Worm (Caenorhabditis elegans): ENCODE data around the gene miz-1.

DNA sequence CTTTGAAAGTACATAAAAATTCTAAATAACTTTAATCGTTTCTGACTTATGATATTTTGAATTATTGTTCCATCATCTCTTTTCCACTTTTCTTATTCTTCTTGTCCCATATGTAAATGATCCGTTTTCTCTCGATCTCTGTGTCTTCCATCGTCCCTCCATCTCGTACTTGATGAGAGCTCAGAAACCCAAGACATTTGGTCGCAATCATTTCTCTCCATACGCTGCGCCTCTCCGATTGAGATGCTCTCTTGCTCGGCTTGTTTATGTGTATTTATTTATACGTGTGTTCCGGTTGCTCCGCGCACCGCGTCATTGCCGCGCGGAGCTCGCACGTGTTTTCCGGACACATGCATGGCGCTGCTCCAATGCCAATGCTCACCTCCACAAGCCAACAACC lies 811 bp upstream of the miz-1 start:
- no peak for TF ChIP-seq elt-3 (tag; optimal IDR thresholded peaks at IDR 0.05)
- no peak for TF ChIP-seq lin-11 (tag; optimal IDR thresholded peaks at IDR 0.05)
- no peak for TF ChIP-seq unc-62 (GFP tag; optimal IDR thresholded peaks at IDR 0.05)
- TF ChIP-seq lin-39 (tag; optimal IDR thresholded peaks at IDR 0.05), result no peak
- no peak for TF ChIP-seq nhr-6 (tag; optimal IDR thresholded peaks at IDR 0.05)
- TF ChIP-seq fos-1 (tag; optimal IDR thresholded peaks at IDR 0.05), result no peak
